Worm (Caenorhabditis elegans) whole organism, mixed stage, embryonic: ENCODE results near the gene E04D5.5.

Experiments used
- M03D4.4 ChIP-seq: sonication (generic microtip); optimal IDR thresholded peaks from 2 replicates; lab custom pipeline; 2017; ENCODE audit warnings: mild to moderate bottlenecking, missing genetic modification characterization, missing compliant biosample characterization
- bed-3 ChIP-seq: fragments of 200-800 bp; sonication (Bioruptor generic); optimal IDR thresholded peaks from 3 replicates; lab custom pipeline; 2018; ENCODE audit warnings: mild to moderate bottlenecking, missing genetic modification characterization, moderate library complexity, missing compliant biosample characterization
- ceh-39 ChIP-seq: fragments of 150-350 bp; optimal IDR thresholded peaks from 2 replicates; lab custom pipeline; 2014; ENCODE audit warnings: missing biosample characterization, missing genetic modification characterization
- ceh-43 ChIP-seq: fragments of 200-800 bp; sonication (Bioruptor generic); optimal IDR thresholded peaks from 2 replicates; lab custom pipeline; 2018; ENCODE audit warnings: mild to moderate bottlenecking, missing genetic modification characterization, moderate library complexity, missing compliant biosample characterization
- ceh-83 ChIP-seq: fragments of 200-800 bp; sonication (Bioruptor generic); optimal IDR thresholded peaks from 2 replicates; lab custom pipeline; 2018; ENCODE audit warnings: mild to moderate bottlenecking, missing genetic modification characterization, missing compliant biosample characterization
- ces-1 ChIP-seq: fragments of 150-350 bp; optimal IDR thresholded peaks from 2 replicates; lab custom pipeline; 2014; ENCODE audit warnings: missing biosample characterization, missing genetic modification reagents, missing genetic modification characterization
- cnd-1 ChIP-seq: fragments of 200-800 bp; sonication (Bioruptor generic); optimal IDR thresholded peaks from 2 replicates; lab custom pipeline; 2018; ENCODE audit warnings: mild to moderate bottlenecking, missing genetic modification characterization, missing compliant biosample characterization
- drap-1 ChIP-seq: fragments of 200-800 bp; sonication (Bioruptor generic); optimal IDR thresholded peaks from 3 replicates; lab custom pipeline; 2018; ENCODE audit warnings: mild to moderate bottlenecking, missing genetic modification characterization, missing compliant biosample characterization
- elt-1 ChIP-seq: sonication (generic microtip); optimal IDR thresholded peaks from 2 replicates; lab custom pipeline; 2017; ENCODE audit warnings: missing genetic modification characterization, mild to moderate bottlenecking, missing compliant biosample characterization, antibody characterized with exemption, moderate library complexity, borderline replicate concordance; ENCODE audit not compliant: insufficient read depth
- elt-3 ChIP-seq: fragments of 150-350 bp; optimal IDR thresholded peaks from 2 replicates; lab custom pipeline; 2014; ENCODE audit warnings: missing biosample characterization, missing genetic modification characterization
- flh-1 ChIP-seq: fragments of 200-800 bp; sonication (Bioruptor generic); optimal IDR thresholded peaks from 2 replicates; lab custom pipeline; 2018; ENCODE audit warnings: mild to moderate bottlenecking, missing genetic modification characterization, moderate library complexity, missing compliant biosample characterization
- ham-2 ChIP-seq: fragments of 200-800 bp; sonication (Bioruptor generic); optimal IDR thresholded peaks from 2 replicates; lab custom pipeline; 2018; ENCODE audit warnings: mild to moderate bottlenecking, missing genetic modification characterization, missing compliant biosample characterization
- hlh-1 ChIP-seq: fragments of 150-350 bp; optimal IDR thresholded peaks from 2 replicates; lab custom pipeline; 2014; ENCODE audit warnings: missing biosample characterization, missing genetic modification reagents, missing genetic modification characterization
- lin-13 ChIP-seq: fragments of 150-350 bp; optimal IDR thresholded peaks from 2 replicates; lab custom pipeline; 2014; ENCODE audit warnings: missing biosample characterization, missing genetic modification characterization
- lin-32 ChIP-seq: fragments of 200-800 bp; sonication (Bioruptor generic); optimal IDR thresholded peaks from 2 replicates; lab custom pipeline; 2018; ENCODE audit warnings: mild to moderate bottlenecking, missing genetic modification characterization, missing compliant biosample characterization
- lsy-2 ChIP-seq: fragments of 150-350 bp; optimal IDR thresholded peaks from 2 replicates; lab custom pipeline; 2014; ENCODE audit warnings: missing biosample characterization, missing genetic modification characterization
- mab-5 ChIP-seq: fragments of 150-350 bp; optimal IDR thresholded peaks from 2 replicates; lab custom pipeline; 2014; ENCODE audit warnings: missing biosample characterization, missing genetic modification characterization
- mep-1 ChIP-seq: fragments of 150-350 bp; optimal IDR thresholded peaks from 2 replicates; lab custom pipeline; 2017; ENCODE audit warnings: missing biosample characterization, missing genetic modification reagents, missing genetic modification characterization, inconsistent platforms
- mls-2 ChIP-seq: sonication (generic microtip); optimal IDR thresholded peaks from 2 replicates; lab custom pipeline; 2016; ENCODE audit warnings: mild to moderate bottlenecking, missing genetic modification characterization, moderate library complexity, missing compliant biosample characterization
- nhr-12 ChIP-seq: fragments of 150-350 bp; optimal IDR thresholded peaks from 2 replicates; lab custom pipeline; 2014; ENCODE audit warnings: missing biosample characterization, missing genetic modification characterization
- nhr-237 ChIP-seq: fragments of 150-350 bp; optimal IDR thresholded peaks from 2 replicates; lab custom pipeline; 2014; ENCODE audit warnings: missing biosample characterization, missing genetic modification characterization
- nhr-28 ChIP-seq: fragments of 150-350 bp; optimal IDR thresholded peaks from 2 replicates; lab custom pipeline; 2014; ENCODE audit warnings: missing biosample characterization, missing genetic modification characterization
- nhr-76 ChIP-seq: sonication (generic microtip); optimal IDR thresholded peaks from 2 replicates; lab custom pipeline; 2017; ENCODE audit warnings: missing biosample characterization, missing genetic modification characterization
- pha-4 ChIP-seq: fragments of 150-350 bp; optimal IDR thresholded peaks from 2 replicates; lab custom pipeline; 2018; ENCODE audit warnings: missing biosample characterization, missing genetic modification reagents, missing genetic modification characterization
- snpc-4 ChIP-seq: fragments of 150-350 bp; optimal IDR thresholded peaks from 2 replicates; lab custom pipeline; 2014; ENCODE audit warnings: missing biosample characterization, missing genetic modification characterization
- sptf-1 ChIP-seq: sonication (generic microtip); optimal IDR thresholded peaks from 2 replicates; lab custom pipeline; 2017; ENCODE audit warnings: mild to moderate bottlenecking, missing genetic modification characterization, moderate library complexity, missing compliant biosample characterization
- tbx-8 ChIP-seq: fragments of 200-800 bp; sonication (Bioruptor generic); optimal IDR thresholded peaks from 2 replicates; lab custom pipeline; 2018; ENCODE audit warnings: mild to moderate bottlenecking, missing genetic modification characterization, moderate library complexity, missing compliant biosample characterization
- unc-120 ChIP-seq: sonication (generic microtip); optimal IDR thresholded peaks from 2 replicates; lab custom pipeline; 2017; ENCODE audit warnings: missing genetic modification characterization, missing compliant biosample characterization; ENCODE audit not compliant: poor library complexity, severe bottlenecking
- zip-8 ChIP-seq: fragments of 150-350 bp; optimal IDR thresholded peaks from 2 replicates; lab custom pipeline; 2014; ENCODE audit warnings: missing biosample characterization, missing genetic modification characterization
- ztf-11 ChIP-seq: fragments of 150-350 bp; optimal IDR thresholded peaks from 2 replicates; lab custom pipeline; 2014; ENCODE audit warnings: missing biosample characterization, missing genetic modification characterization

E04D5.5 gene

DNA sequence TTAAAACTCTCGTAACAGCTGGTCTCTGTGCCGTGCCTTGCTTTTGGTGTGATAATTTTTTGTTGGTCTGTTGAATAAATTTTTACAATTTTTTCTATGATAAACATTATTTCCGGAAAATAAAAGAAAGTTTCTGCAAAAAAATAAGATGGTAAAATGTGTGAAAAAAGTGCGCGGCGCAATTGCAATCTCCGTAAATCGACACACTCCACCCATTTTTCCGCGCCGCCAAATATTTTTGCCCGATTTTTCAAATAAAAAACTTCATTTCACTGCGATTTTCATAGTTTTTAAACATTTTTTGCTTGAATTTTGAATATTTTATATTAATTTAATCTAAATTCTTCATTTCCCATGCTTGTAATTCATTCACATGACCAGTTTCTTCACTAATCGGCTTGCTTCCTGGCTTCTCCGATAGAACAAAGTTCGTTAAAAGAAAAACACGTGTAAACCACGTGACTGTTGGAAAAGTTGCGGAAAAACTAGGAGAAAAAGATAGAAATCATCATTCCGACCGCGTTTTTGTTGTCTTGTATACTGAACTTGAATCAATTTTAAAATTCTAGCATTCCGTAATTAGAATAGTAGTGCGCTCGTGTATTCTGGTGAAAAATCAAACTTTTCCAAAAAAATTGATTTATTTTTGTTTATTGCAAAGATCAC, 22.9 kb upstream of the E04D5.5 start:
- TF ChIP-seq cnd-1 (tag; lab: Kevin White, UChicago) (peak; percentile 38), flh-1 (GFP tag; lab: Kevin White, UChicago) (peak; percentile 5), ceh-43 (GFP tag; lab: Kevin White, UChicago) (peak; percentile 77), hlh-1 (tag; lab: Kevin White, UChicago) (peak; percentile 39), nhr-76 (no peak), lin-13 (tag; lab: Kevin White, UChicago) (no peak), nhr-237 (tag; lab: Kevin White, UChicago) (peak; percentile 11), mls-2 (tag; lab: Kevin White, UChicago) (peak; percentile 66), ceh-83 (peak; percentile 74), ham-2 (no peak), unc-120 (tag; lab: Kevin White, UChicago) (peak; percentile 70), lsy-2 (tag; lab: Kevin White, UChicago) (peak; percentile 52), bed-3 (GFP tag; lab: Kevin White, UChicago) (peak; percentile 37), nhr-28 (tag; lab: Kevin White, UChicago) (no peak), sptf-1 (tag; lab: Kevin White, UChicago) (peak; percentile 91), ces-1 (GFP tag; lab: Kevin White, UChicago) (peak; percentile 48), mep-1 (tag; lab: Kevin White, UChicago) (peak; percentile 78), zip-8 (tag; lab: Kevin White, UChicago) (no peak), M03D4.4 (peak; percentile 82), ceh-39 (peak; percentile 4), drap-1 (GFP tag; lab: Kevin White, UChicago) (peak; percentile 54), elt-1 (tag; lab: Kevin White, UChicago) (peak; percentile 54), mab-5 (tag; lab: Kevin White, UChicago) (no peak), lin-32 (GFP tag; lab: Kevin White, UChicago) (peak; percentile 30), tbx-8 (GFP tag; lab: Kevin White, UChicago) (peak; percentile 78), elt-3 (tag; lab: Kevin White, UChicago) (no peak), pha-4 (tag; lab: Kevin White, UChicago) (no peak), snpc-4 (no peak)

DNA sequence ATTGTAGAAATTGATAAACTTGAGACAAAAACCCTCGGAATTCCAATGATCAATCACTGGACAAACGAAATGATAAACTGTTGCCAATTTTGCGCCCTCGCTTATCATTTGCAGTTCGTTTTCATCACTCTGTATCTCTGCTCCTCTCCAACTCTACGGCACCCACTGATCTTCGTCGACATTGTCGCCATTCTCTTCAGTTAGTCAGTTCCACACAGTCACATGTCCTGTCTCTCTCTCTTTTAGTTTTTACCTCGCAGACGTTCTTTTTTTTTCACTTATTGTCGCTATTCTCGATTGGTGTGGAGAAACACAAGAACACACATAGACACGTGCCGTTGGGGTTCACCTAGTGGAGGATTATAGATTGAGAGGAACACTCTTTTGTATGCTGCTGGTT, 22.1 kb upstream of the E04D5.5 start:
- no peak for TF ChIP-seq mls-2 (tag; lab: Kevin White, UChicago)
- TF ChIP-seq nhr-12 (tag; lab: Kevin White, UChicago): no peak
- TF ChIP-seq pha-4 (tag; lab: Kevin White, UChicago): no peak
- TF ChIP-seq ceh-39: no peak
- TF ChIP-seq ham-2: no peak
- no peak for TF ChIP-seq unc-120 (tag; lab: Kevin White, UChicago)
- TF ChIP-seq mep-1 (tag; lab: Kevin White, UChicago): no peak
- no peak for TF ChIP-seq M03D4.4

DNA sequence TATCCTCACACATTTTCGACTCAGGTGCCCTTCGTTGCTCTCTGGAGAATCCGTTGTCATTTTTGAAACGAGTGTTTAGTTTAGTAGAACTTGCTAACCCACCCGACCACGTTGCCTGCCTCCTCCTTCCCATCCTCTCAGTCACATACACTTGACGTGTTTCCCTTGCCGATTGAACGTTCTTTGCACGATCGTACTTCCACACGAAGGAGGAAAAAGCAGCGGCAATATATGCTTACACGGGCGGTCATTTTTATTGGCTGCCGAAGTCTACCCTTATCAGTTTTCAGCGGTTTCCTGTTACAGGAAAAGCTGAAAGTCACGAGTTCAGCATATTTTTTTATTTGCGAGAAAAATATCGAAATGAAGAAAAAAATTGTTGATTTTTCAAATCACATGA, 21.3 kb upstream of the E04D5.5 start:
- no peak for TF ChIP-seq nhr-237 (tag; lab: Kevin White, UChicago)
- no peak for TF ChIP-seq elt-1 (tag; lab: Kevin White, UChicago)
- TF ChIP-seq lin-32 (GFP tag; lab: Kevin White, UChicago): no peak
- no peak for TF ChIP-seq drap-1 (GFP tag; lab: Kevin White, UChicago)
- no peak for TF ChIP-seq cnd-1 (tag; lab: Kevin White, UChicago)
- TF ChIP-seq flh-1 (GFP tag; lab: Kevin White, UChicago): no peak
- TF ChIP-seq, all 35 proteins: peak for 0

DNA sequence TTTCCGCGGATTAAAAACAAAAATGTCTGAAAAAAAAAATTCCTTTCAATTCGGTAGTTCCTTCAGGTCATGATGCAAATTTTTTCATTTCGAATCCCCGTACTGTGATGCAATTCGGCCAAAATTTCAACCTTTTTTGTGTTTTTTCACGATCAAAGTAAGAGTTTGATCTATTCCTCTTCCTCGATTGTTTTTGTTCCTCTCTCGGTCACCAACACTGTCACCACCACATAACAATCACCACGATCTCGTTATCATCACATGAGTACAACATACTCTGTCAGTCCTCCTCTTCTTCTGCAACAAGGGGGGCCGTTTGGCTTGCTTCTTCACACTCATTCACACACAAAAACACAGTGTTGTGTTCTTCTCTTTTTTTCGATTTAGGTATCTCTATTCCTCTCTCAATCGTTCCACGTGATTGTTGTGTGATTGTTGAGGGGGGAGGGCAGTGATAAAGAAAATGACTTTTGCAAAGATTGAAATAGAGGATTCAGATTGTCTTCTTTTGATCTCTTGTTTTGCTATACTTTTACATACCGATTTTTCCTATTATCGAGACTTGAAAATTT, 20.8 kb upstream of the E04D5.5 start:
- TF ChIP-seq flh-1 (GFP tag; lab: Kevin White, UChicago) (no peak), ztf-11 (tag; lab: Kevin White, UChicago) (no peak), ceh-43 (GFP tag; lab: Kevin White, UChicago) (no peak), M03D4.4 (no peak), nhr-12 (tag; lab: Kevin White, UChicago) (no peak), lin-32 (GFP tag; lab: Kevin White, UChicago) (no peak), ces-1 (GFP tag; lab: Kevin White, UChicago) (no peak), cnd-1 (tag; lab: Kevin White, UChicago) (no peak), unc-120 (tag; lab: Kevin White, UChicago) (no peak), nhr-28 (tag; lab: Kevin White, UChicago) (no peak), elt-1 (tag; lab: Kevin White, UChicago) (no peak), mep-1 (tag; lab: Kevin White, UChicago) (no peak), drap-1 (GFP tag; lab: Kevin White, UChicago) (no peak), nhr-76 (no peak), lin-13 (tag; lab: Kevin White, UChicago) (no peak), nhr-237 (tag; lab: Kevin White, UChicago) (no peak), mls-2 (tag; lab: Kevin White, UChicago) (no peak)
- TF ChIP-seq, all 35 proteins: peak for 0
